Fruit fly (Drosophila melanogaster) Kc167 (cell line): ENCODE results near the gene CG31016.

Experiments used
- Myc ChIP-seq: fragments of >200 bp; optimal IDR thresholded peaks from 2 replicates; lab custom pipeline; 2017; ENCODE audit warnings: missing external identifiers
- Sin3A ChIP-seq: fragments of >200 bp; optimal IDR thresholded peaks from 2 replicates; lab custom pipeline; 2018; ENCODE audit warnings: missing external identifiers
- h ChIP-seq: fragments of >200 bp; optimal IDR thresholded peaks from 3 replicates; lab custom pipeline; 2018; ENCODE audit warnings: missing external identifiers
- insv ChIP-seq: fragments of >200 bp; optimal IDR thresholded peaks from 3 replicates; lab custom pipeline; 2018; ENCODE audit warnings: missing external identifiers
- psq ChIP-seq: fragments of >200 bp; optimal IDR thresholded peaks from 2 replicates; lab custom pipeline; 2017; ENCODE audit warnings: missing external identifiers
- ttk ChIP-seq: sonication (Bioruptor generic); optimal IDR thresholded peaks from 2 replicates; lab custom pipeline; 2017; ENCODE audit warnings: missing external identifiers

Gene CG31016

DNA sequence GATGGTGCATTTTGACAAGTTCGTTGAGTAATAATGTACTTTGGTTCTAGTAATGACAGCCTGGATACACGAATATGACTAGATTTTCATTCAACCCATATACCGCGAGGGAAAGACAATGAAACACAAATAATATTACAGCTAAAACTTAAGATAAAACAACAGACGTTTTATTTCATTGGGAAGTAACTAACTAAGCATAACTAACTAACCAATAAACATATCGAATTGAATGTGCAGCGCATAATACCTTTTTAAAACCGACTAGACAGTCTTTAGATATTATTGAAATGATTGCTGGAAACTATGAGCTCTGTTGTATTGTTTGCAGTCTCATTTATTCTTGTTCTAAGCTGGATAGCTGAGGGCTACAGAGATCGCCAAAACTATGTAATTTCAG, at the start of gene CG31016:
Gene CG31016 (plus strand): TSS at position 301 of the 400 bp plus-strand sequence.
- TF ChIP-seq ttk (lab: Kevin White, UChicago) (no peak), Myc (no peak), Sin3A (lab: Kevin White, UChicago) (no peak), h (no peak), insv (lab: Kevin White, UChicago) (no peak), psq (lab: Kevin White, UChicago) (no peak)

dm6 chr3R:30560070-30560469, 45.9 kb upstream of the CG31016 start, which contains the start of gene CG34155:
Gene CG34155, minus strand, starts transcription at chr3R:30560199.
- TF ChIP-seq ttk (lab: Kevin White, UChicago) (no peak), psq (lab: Kevin White, UChicago) (no peak), insv (lab: Kevin White, UChicago) (no peak), h (no peak)

DNA sequence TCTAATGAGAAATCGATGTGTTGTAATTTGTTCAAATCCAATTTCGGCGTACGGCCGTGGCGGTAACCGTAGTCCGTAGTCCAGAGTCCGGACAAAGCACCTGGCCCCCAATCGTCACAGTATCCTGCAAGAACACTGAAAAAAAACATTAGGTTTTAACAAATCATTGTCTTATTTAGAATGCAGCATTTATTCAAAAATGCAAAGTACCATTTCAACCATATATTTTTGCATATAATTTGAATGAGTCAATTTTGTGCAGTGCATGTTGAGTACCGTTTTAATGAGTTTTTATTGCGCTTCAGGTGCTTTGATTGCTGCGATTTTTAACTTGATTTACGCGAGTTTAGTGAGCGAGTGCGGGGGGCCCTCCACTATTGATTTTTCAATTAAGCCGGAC, 44.8 kb upstream of the CG31016 start:
- TF ChIP-seq psq (lab: Kevin White, UChicago): no peak
- no peak for TF ChIP-seq Myc
- no peak for TF ChIP-seq insv (lab: Kevin White, UChicago)
- no peak for TF ChIP-seq h
- TF ChIP-seq ttk (lab: Kevin White, UChicago): no peak
- TF ChIP-seq Sin3A (lab: Kevin White, UChicago): no peak

DNA sequence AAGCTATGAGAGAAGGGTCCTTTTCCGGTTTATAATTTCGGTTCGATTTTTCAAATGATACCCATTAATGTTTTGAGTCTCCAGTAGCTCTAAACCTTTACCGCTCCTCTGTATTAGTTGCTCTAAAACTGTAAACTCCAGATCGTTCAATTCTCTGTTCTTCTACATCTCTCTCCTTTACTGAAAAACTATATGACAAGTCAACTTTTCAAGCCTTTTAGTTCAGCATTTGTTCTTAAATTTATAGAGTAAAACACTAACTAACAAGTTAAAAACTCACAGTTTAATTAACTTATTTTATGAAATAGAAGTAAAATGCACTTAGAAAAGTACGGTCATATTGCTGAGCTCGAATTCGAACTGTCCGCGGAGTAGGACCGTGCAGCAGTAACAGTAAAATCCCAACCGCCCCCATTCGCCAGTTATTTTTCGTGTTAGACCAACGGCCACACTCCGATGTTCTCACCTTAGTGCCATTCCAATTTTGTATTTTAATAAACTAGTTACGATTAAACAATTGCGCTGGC, 43.2 kb upstream of the CG31016 start:
- TF ChIP-seq Sin3A (lab: Kevin White, UChicago): no peak
- TF ChIP-seq Myc: no peak
- TF ChIP-seq psq (lab: Kevin White, UChicago): no peak
- TF ChIP-seq ttk (lab: Kevin White, UChicago): no peak
- TF ChIP-seq h: no peak
- no peak for TF ChIP-seq insv (lab: Kevin White, UChicago)

- TF ChIP-seq insv (lab: Kevin White, UChicago) (no peak), ttk (lab: Kevin White, UChicago) (no peak), psq (lab: Kevin White, UChicago) (no peak), h (no peak), Sin3A (lab: Kevin White, UChicago) (no peak), Myc (no peak)
Observed at dm6 chr3R:30563260-30564080, 42.5 kb upstream of the CG31016 start.

dm6 chr3R:30564479-30564878, 41.5 kb upstream of the CG31016 start:
- TF ChIP-seq Sin3A (lab: Kevin White, UChicago) (no peak), h (no peak), psq (lab: Kevin White, UChicago) (no peak), insv (lab: Kevin White, UChicago) (no peak), ttk (lab: Kevin White, UChicago) (no peak), Myc (no peak)

dm6 chr3R:30566181-30566902, 39.6 kb upstream of the CG31016 start:
- TF ChIP-seq psq (lab: Kevin White, UChicago): no peak
- no peak for TF ChIP-seq Sin3A (lab: Kevin White, UChicago)
- no peak for TF ChIP-seq Myc
- TF ChIP-seq ttk (lab: Kevin White, UChicago): no peak
- TF ChIP-seq insv (lab: Kevin White, UChicago): no peak

- TF ChIP-seq h (no peak), insv (lab: Kevin White, UChicago) (no peak), Sin3A (lab: Kevin White, UChicago) (no peak)
Observed at dm6 chr3R:30567215-30567614, 38.8 kb upstream of the CG31016 start.

DNA sequence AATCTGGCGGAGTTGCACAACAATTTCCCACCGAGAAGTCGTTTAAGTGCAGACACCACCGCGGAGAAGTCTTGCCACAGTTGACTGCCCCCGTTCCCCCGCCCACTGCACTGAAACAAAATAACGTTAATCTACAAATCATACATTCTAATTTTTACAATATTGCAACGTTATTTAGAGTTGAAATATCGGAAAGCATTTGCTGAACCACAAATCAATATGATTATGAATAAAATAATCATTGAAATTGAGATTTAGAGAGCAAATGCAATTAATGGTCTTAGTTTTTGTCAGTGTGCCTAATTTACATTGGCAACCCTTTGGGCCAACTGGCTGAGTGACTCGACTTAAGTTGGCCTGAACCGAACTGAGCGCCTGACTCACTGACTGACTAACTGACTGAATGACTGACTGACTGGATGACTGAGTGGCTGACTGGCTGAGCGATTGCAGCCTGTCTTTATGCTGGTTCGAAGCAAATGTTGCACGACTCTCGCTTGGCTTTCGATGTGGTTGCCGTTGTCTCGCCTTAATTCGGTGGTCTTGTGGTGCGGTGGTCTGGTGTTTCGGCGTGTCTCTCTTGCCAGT, 35.3 kb upstream of the CG31016 start:
- no peak for TF ChIP-seq ttk (lab: Kevin White, UChicago)
- TF ChIP-seq insv (lab: Kevin White, UChicago): no peak
- TF ChIP-seq psq (lab: Kevin White, UChicago): no peak
- no peak for TF ChIP-seq Sin3A (lab: Kevin White, UChicago)
- no peak for TF ChIP-seq Myc
- TF ChIP-seq h: no peak

DNA sequence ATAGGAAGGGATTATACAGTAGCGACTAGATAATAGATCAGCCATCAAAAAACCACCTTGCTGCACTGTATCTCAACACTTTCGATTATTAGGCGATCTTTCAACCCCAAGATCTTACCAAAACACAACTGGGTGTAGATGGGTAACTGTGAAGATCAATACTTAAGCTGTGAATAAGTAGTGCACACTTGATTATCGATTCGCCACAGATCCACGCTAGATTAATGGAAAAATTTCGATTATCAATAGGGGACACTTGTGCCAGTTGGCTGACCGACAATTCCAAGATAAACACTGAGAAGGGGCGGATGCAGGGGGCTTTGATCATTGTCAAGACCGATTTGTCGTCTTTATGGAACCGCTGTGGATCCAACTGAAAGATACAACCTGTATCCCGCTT, 26.9 kb upstream of the CG31016 start, which contains the start of gene CG9702:
Gene CG9702 (plus strand): TSS at position 301 of the 400 bp plus-strand sequence.
- TF ChIP-seq Sin3A (lab: Kevin White, UChicago): no peak
- no peak for TF ChIP-seq psq (lab: Kevin White, UChicago)
- no peak for TF ChIP-seq insv (lab: Kevin White, UChicago)
- no peak for TF ChIP-seq Myc
- TF ChIP-seq h: no peak
- no peak for TF ChIP-seq ttk (lab: Kevin White, UChicago)

DNA sequence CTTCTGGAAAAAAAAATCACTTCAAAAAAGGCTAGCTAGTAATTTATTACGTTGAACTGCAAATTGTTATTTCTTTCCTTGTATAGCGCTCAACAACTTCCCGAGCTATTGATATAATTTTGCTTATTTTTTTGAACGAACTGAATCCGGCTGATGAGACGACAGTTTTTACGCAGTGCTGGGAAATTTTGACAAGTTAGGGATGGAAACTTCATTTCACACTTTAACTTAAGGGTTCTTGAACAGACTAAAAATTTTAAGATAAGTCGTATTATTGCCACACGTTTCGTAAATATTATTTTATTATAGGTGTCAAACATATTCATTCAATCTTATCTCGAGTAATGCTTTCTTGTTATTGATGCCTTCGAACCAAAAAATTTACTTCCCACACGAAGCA, 22.4 kb upstream of the CG31016 start, which contains the start of gene Rpt6R:
Gene Rpt6R (minus strand): TSS at position 156 of the 400 bp plus-strand sequence.
- TF ChIP-seq Myc (no peak), h (no peak), Sin3A (lab: Kevin White, UChicago) (no peak), insv (lab: Kevin White, UChicago) (no peak), ttk (lab: Kevin White, UChicago) (no peak), psq (lab: Kevin White, UChicago) (no peak)
